Fruit fly (Drosophila melanogaster): Measurements from ENCODE around the gene soti.

The soti gene

dm6 chr3R:14419386-14420043 lies 38.0 kb upstream of the soti start (continued):
- no peak for TF ChIP-seq net (GFP tag; optimal IDR thresholded peaks at IDR 0.05)
- peak; percentile 44 for TF ChIP-seq Met (GFP tag; optimal IDR thresholded peaks at IDR 0.05)
- no peak for TF ChIP-seq CG9139 (GFP tag; optimal IDR thresholded peaks at IDR 0.05)
- TF ChIP-seq Eip75B (GFP tag; optimal IDR thresholded peaks at IDR 0.05), result no peak
- no peak for TF ChIP-seq Gug (GFP tag; IDR thresholded peaks at IDR 0.05)
- TF ChIP-seq CG11294 (GFP tag; IDR thresholded peaks at IDR 0.05), result no peak
- peak; percentile 15 for TF ChIP-seq Ets21C (GFP tag; optimal IDR thresholded peaks at IDR 0.05)
- TF ChIP-seq spab (GFP tag; optimal IDR thresholded peaks at IDR 0.05), result no peak
- peak; percentile 6 for TF ChIP-seq acj6 (GFP tag; optimal IDR thresholded peaks at IDR 0.05)
- TF ChIP-seq Hr4 (GFP tag; optimal IDR thresholded peaks at IDR 0.05), result no peak
- no peak for TF ChIP-seq Sox14 (GFP tag; optimal IDR thresholded peaks at IDR 0.05)
- TF ChIP-seq vri (GFP tag; optimal IDR thresholded peaks at IDR 0.05), result peak; percentile 1
- peak; percentile 24 for TF ChIP-seq svp (GFP tag)

dm6 chr3R:14418293-14418692 lies 36.8 kb upstream of the soti start, which contains the start of gene natalisin:
Gene natalisin (plus strand): TSS chr3R:14418593.
- no peak for TF ChIP-seq CG15336 (GFP tag; IDR thresholded peaks at IDR 0.05)
- TF ChIP-seq Eip78C (GFP tag), result peak; percentile 18

dm6 chr3R:14415679-14416078 lies 34.2 kb upstream of the soti start:
- TF ChIP-seq CG10669 (GFP tag; optimal IDR thresholded peaks at IDR 0.05), result no peak
- TF ChIP-seq dsx (GFP tag; optimal IDR thresholded peaks at IDR 0.05; ENCODE audit: poor library complexity, severe bottlenecking), result peak; percentile 44

- TF ChIP-seq salr (GFP tag; optimal IDR thresholded peaks at IDR 0.05) (no peak), CG34406 (GFP tag; optimal IDR thresholded peaks at IDR 0.05) (no peak), CG6163 (GFP tag; IDR thresholded peaks at IDR 0.05) (no peak), acj6 (GFP tag; optimal IDR thresholded peaks at IDR 0.05) (no peak), Eip75B (GFP tag; optimal IDR thresholded peaks at IDR 0.05) (no peak), CG3919 (GFP tag; optimal IDR thresholded peaks at IDR 0.05) (no peak), esn (GFP tag; optimal IDR thresholded peaks at IDR 0.05) (no peak), Blimp-1 (GFP tag; optimal IDR thresholded peaks at IDR 0.05) (no peak), Eip93F (GFP tag; optimal IDR thresholded peaks at IDR 0.05) (no peak), CG3032 (tag; optimal IDR thresholded peaks at IDR 0.05) (no peak), Ets21C (GFP tag; optimal IDR thresholded peaks at IDR 0.05) (no peak), net (GFP tag; optimal IDR thresholded peaks at IDR 0.05) (no peak), Hr4 (GFP tag; optimal IDR thresholded peaks at IDR 0.05) (no peak)
These were observed 33.4 kb upstream of the soti start for dm6 chr3R:14414900-14415299.

dm6 chr3R:14414318-14414717 lies 32.8 kb upstream of the soti start:
- peak; percentile 4 for TF ChIP-seq esn (GFP tag; optimal IDR thresholded peaks at IDR 0.05)
- peak; percentile 5 for TF ChIP-seq OdsH (GFP tag; optimal IDR thresholded peaks at IDR 0.05)
- no peak for TF ChIP-seq eg (GFP tag; IDR thresholded peaks at IDR 0.05)
- peak; percentile 4 for TF ChIP-seq achi (GFP tag; optimal IDR thresholded peaks at IDR 0.05)
- TF ChIP-seq Sox102F (GFP tag; optimal IDR thresholded peaks at IDR 0.05), result no peak
- peak; percentile 28 for TF ChIP-seq CG34406 (GFP tag; optimal IDR thresholded peaks at IDR 0.05)
- peak; percentile 0 for TF ChIP-seq acj6 (GFP tag; optimal IDR thresholded peaks at IDR 0.05)
- no peak for TF ChIP-seq fd85E (GFP tag; optimal IDR thresholded peaks at IDR 0.05)
- peak; percentile 10 for TF ChIP-seq dsx (GFP tag; optimal IDR thresholded peaks at IDR 0.05; ENCODE audit: poor library complexity, severe bottlenecking)
- TF ChIP-seq CG10631 (GFP tag; optimal IDR thresholded peaks at IDR 0.05), result no peak
- peak; percentile 67 for TF ChIP-seq Eip78C (GFP tag)
- peak; percentile 19 for TF ChIP-seq CG3919 (GFP tag; optimal IDR thresholded peaks at IDR 0.05)
- TF ChIP-seq pdm3 (GFP tag; optimal IDR thresholded peaks at IDR 0.05), result peak; percentile 13
- no peak for TF ChIP-seq CG6854 (GFP tag; optimal IDR thresholded peaks at IDR 0.05)
- TF ChIP-seq CG1621 (tag; optimal IDR thresholded peaks at IDR 0.05), result peak; percentile 12
- TF ChIP-seq CG8632 (GFP tag; optimal IDR thresholded peaks at IDR 0.05), result peak; percentile 37
- peak; percentile 1 for TF ChIP-seq Sox14 (GFP tag; optimal IDR thresholded peaks at IDR 0.05)
- TF ChIP-seq net (GFP tag; optimal IDR thresholded peaks at IDR 0.05), result peak; percentile 16
- peak; percentile 6 for TF ChIP-seq Met (GFP tag; optimal IDR thresholded peaks at IDR 0.05)
- TF ChIP-seq CG6808 (GFP tag; optimal IDR thresholded peaks at IDR 0.05), result peak; percentile 19
- TF ChIP-seq Ets96B (tag; optimal IDR thresholded peaks at IDR 0.05), result peak; percentile 4

Data from whole organism, prepupa.